Worm (Caenorhabditis elegans): ENCODE results near the gene F41G3.3.

ce11 chrII:6783377-6783829 lies 27.1 kb downstream of the F41G3.3 start, which contains the start of gene gldi-2:
- TF ChIP-seq B0310.2 (tag; optimal IDR thresholded peaks at IDR 0.05) = no peak
- no peak for TF ChIP-seq ama-1 (optimal IDR thresholded peaks at IDR 0.05)
- TF ChIP-seq hmg-4 (GFP tag; optimal IDR thresholded peaks at IDR 0.05) = no peak
- no peak for TF ChIP-seq tbx-11 (GFP tag; IDR thresholded peaks at IDR 0.05)
- no peak for TF ChIP-seq hnd-1 (tag; optimal IDR thresholded peaks at IDR 0.05)

Measured in whole organism, early embryonic.